Fruit fly (Drosophila melanogaster) whole organism, adult: ENCODE data around the gene CG13313.

Source experiments
- CG7101 ChIP-seq: fragments of 200-800 bp; sonication (Bioruptor generic); optimal IDR thresholded peaks from 2 replicates; lab custom pipeline; 2018; ENCODE audit warnings: missing biosample characterization, mild to moderate bottlenecking, missing genetic modification characterization, moderate library complexity
- Crg-1 ChIP-seq: fragments of 200-800 bp; sonication (Bioruptor generic); optimal IDR thresholded peaks from 2 replicates; lab custom pipeline; 2016; ENCODE audit warnings: missing biosample characterization, missing genetic modification characterization
- bab1 ChIP-seq: fragments of 200-800 bp; sonication (Bioruptor generic); optimal IDR thresholded peaks from 3 replicates; lab custom pipeline; 2019; ENCODE audit warnings: missing biosample characterization, mild to moderate bottlenecking, missing genetic modification characterization, moderate library complexity
- tj ChIP-seq: fragments of 200-800 bp; sonication (Bioruptor generic); optimal IDR thresholded peaks from 3 replicates; lab custom pipeline; 2017; ENCODE audit warnings: missing biosample characterization, mild to moderate bottlenecking, missing genetic modification characterization, moderate library complexity
- toe ChIP-seq: fragments of 200-800 bp; sonication (Bioruptor generic); optimal IDR thresholded peaks from 2 replicates; lab custom pipeline; 2016; ENCODE audit warnings: missing biosample characterization, missing genetic modification characterization

dm6 chr3L:8952549-8953198 lies 6.0 kb upstream of the CG13313 start:
- TF ChIP-seq tj (GFP tag; lab: Kevin White, UChicago) (no peak), bab1 (GFP tag; lab: Kevin White, UChicago) (no peak), toe (GFP tag; lab: Kevin White, UChicago) (no peak), Crg-1 (GFP tag; lab: Kevin White, UChicago) (no peak), CG7101 (tag; lab: Kevin White, UChicago) (no peak)
